Fruit fly (Drosophila melanogaster) whole organism, embryonic: ENCODE results near the gene CG13461.

Experiments
- B-H2 ChIP-seq: fragments of 200-800 bp; sonication (Bioruptor generic); optimal IDR thresholded peaks from 2 replicates; lab custom pipeline; 2018; ENCODE audit warnings: missing biosample characterization, mild to moderate bottlenecking, missing genetic modification characterization
- Blimp-1 ChIP-seq: fragments of 200-800 bp; sonication (Bioruptor generic); optimal IDR thresholded peaks from 3 replicates; lab custom pipeline; 2018; ENCODE audit warnings: missing biosample characterization, missing genetic modification characterization, mild to moderate bottlenecking, moderate library complexity, missing genetic modification reagents
- CG10274 ChIP-seq: fragments of 200-800 bp; sonication (Bioruptor generic); optimal IDR thresholded peaks from 3 replicates; lab custom pipeline; 2017; ENCODE audit warnings: missing biosample characterization, mild to moderate bottlenecking, missing genetic modification characterization
- CG11504 ChIP-seq: fragments of 200-800 bp; sonication (Bioruptor generic); optimal IDR thresholded peaks from 3 replicates; lab custom pipeline; 2019; ENCODE audit warnings: missing biosample characterization, mild to moderate bottlenecking, missing genetic modification characterization, moderate library complexity
- CG12071 ChIP-seq: fragments of 200-800 bp; sonication (Bioruptor generic); optimal IDR thresholded peaks from 3 replicates; lab custom pipeline; 2018; ENCODE audit warnings: missing biosample characterization, mild to moderate bottlenecking, missing genetic modification characterization
- CG12236 ChIP-seq: fragments of 200-800 bp; sonication (Bioruptor generic); optimal IDR thresholded peaks from 2 replicates; lab custom pipeline; 2016; ENCODE audit warnings: missing biosample characterization, missing genetic modification characterization
- CG12299 ChIP-seq: fragments of 200-800 bp; sonication (Bioruptor generic); optimal IDR thresholded peaks from 2 replicates; lab custom pipeline; 2018; ENCODE audit warnings: missing biosample characterization, mild to moderate bottlenecking, missing genetic modification characterization
- CG1233 ChIP-seq: fragments of 200-800 bp; sonication (Bioruptor generic); optimal IDR thresholded peaks from 4 replicates; lab custom pipeline; 2018; ENCODE audit warnings: missing biosample characterization, mild to moderate bottlenecking, missing genetic modification characterization
- CG12391 ChIP-seq: fragments of 200-800 bp; sonication (Bioruptor generic); optimal IDR thresholded peaks from 3 replicates; lab custom pipeline; 2018; ENCODE audit warnings: missing biosample characterization, mild to moderate bottlenecking, missing genetic modification characterization, moderate library complexity
- CG12659 ChIP-seq: fragments of 200-800 bp; sonication (Bioruptor generic); optimal IDR thresholded peaks from 3 replicates; lab custom pipeline; 2017; ENCODE audit warnings: mild to moderate bottlenecking, missing biosample characterization, missing genetic modification reagents, missing genetic modification characterization
- CG15479 ChIP-seq: fragments of 200-800 bp; sonication (Bioruptor generic); optimal IDR thresholded peaks from 3 replicates; lab custom pipeline; 2019; ENCODE audit warnings: missing biosample characterization, mild to moderate bottlenecking, missing genetic modification characterization, moderate library complexity
- CG2199 ChIP-seq: fragments of 200-800 bp; sonication (Bioruptor generic); IDR thresholded peaks from 3 replicates; pipeline ENCODE4 v1.3.6; 2022; ENCODE audit warnings: missing biosample characterization, missing genetic modification characterization
- CG30020 ChIP-seq: fragments of 200-800 bp; optimal IDR thresholded peaks from 2 replicates; lab custom pipeline; 2019; ENCODE audit warnings: missing biosample characterization, mild to moderate bottlenecking, missing genetic modification characterization, moderate library complexity
- CG31441 ChIP-seq: fragments of 200-800 bp; sonication (Bioruptor generic); IDR thresholded peaks from 2 replicates; pipeline ENCODE4 v1.3.6; 2022; ENCODE audit warnings: missing biosample characterization, missing genetic modification characterization
- CG34224 ChIP-seq: fragments of 200-800 bp; sonication (Bioruptor generic); IDR thresholded peaks from 3 replicates; pipeline ENCODE4 v1.3.6; 2022; ENCODE audit warnings: missing biosample characterization, missing genetic modification characterization; ENCODE audit not compliant: partially characterized antibody
- CG4707 ChIP-seq: fragments of 200-800 bp; sonication (Bioruptor generic); optimal IDR thresholded peaks from 2 replicates; lab custom pipeline; 2018; ENCODE audit warnings: missing biosample characterization, mild to moderate bottlenecking, missing genetic modification characterization, moderate library complexity
- CG4730 ChIP-seq: fragments of 200-800 bp; sonication (Bioruptor generic); IDR thresholded peaks from 2 replicates; pipeline ENCODE4 v1.3.6; 2022; ENCODE audit warnings: missing biosample characterization, missing genetic modification characterization
- CG5180 ChIP-seq: fragments of 200-800 bp; sonication (Bioruptor generic); optimal IDR thresholded peaks from 3 replicates; lab custom pipeline; 2017; ENCODE audit warnings: missing biosample characterization, missing genetic modification characterization, mild to moderate bottlenecking, moderate library complexity, missing genetic modification reagents
- CG6175 ChIP-seq: fragments of 200-800 bp; sonication (Bioruptor generic); IDR thresholded peaks from 3 replicates; pipeline ENCODE4 v1.3.6; 2022; ENCODE audit warnings: missing biosample characterization, missing genetic modification characterization
- CG7357 ChIP-seq: fragments of 200-800 bp; sonication (Bioruptor generic); IDR thresholded peaks from 3 replicates; pipeline ENCODE4 v1.3.6; 2022; ENCODE audit warnings: missing biosample characterization, missing genetic modification characterization
- Hr39 ChIP-seq: fragments of >200 bp; optimal IDR thresholded peaks from 2 replicates; lab custom pipeline; 2017
- MESR4 ChIP-seq: fragments of 200-800 bp; sonication (Bioruptor generic); optimal IDR thresholded peaks from 2 replicates; lab custom pipeline; 2018; ENCODE audit warnings: missing biosample characterization, mild to moderate bottlenecking, missing genetic modification characterization, moderate library complexity
- Med ChIP-seq: fragments of 200-800 bp; sonication (Bioruptor generic); peaks from one replicate; lab custom pipeline; 2016; ENCODE audit warnings: missing biosample characterization, missing genetic modification characterization, mild to moderate bottlenecking, inconsistent platforms, moderate library complexity
- Nf-YB ChIP-seq: fragments of 200-800 bp; sonication (Bioruptor generic); optimal IDR thresholded peaks from 3 replicates; lab custom pipeline; 2019; ENCODE audit warnings: missing biosample characterization, mild to moderate bottlenecking, missing genetic modification characterization, moderate library complexity
- PHDP ChIP-seq: fragments of 200-800 bp; sonication (Bioruptor generic); optimal IDR thresholded peaks from 3 replicates; lab custom pipeline; 2018; ENCODE audit warnings: missing biosample characterization, mild to moderate bottlenecking, missing genetic modification characterization, moderate library complexity
- Rfx ChIP-seq: fragments of 200-800 bp; sonication (Bioruptor generic); IDR thresholded peaks from 2 replicates; pipeline ENCODE4 v1.3.6; 2022; ENCODE audit warnings: missing biosample characterization, missing genetic modification characterization
- Trl ChIP-seq, 3 experiments: fragments of >200 bp in 2 of 3; fragments of 200-800 bp in 1 of 3; sonication (Bioruptor generic) in 1 of 3; optimal IDR thresholded peaks; 2 replicates in 1 of 3; 3 replicates in 2 of 3; lab custom pipeline; 2016 to 2017; ENCODE audit warnings: missing biosample characterization in 1 of 3, missing genetic modification characterization in 1 of 3
- eve ChIP-seq, 2 experiments: fragments of >200 bp; optimal IDR thresholded peaks; 2 replicates each; lab custom pipeline; 2017; ENCODE audit warnings: missing biosample characterization in 2 of 2, missing genetic modification characterization in 2 of 2
- her ChIP-seq: fragments of 200-800 bp; sonication (Bioruptor generic); optimal IDR thresholded peaks from 2 replicates; lab custom pipeline; 2016; ENCODE audit warnings: missing biosample characterization, missing genetic modification characterization
- jumu ChIP-seq: fragments of 200-800 bp; sonication (Bioruptor generic); optimal IDR thresholded peaks from 3 replicates; lab custom pipeline; 2016; ENCODE audit warnings: missing biosample characterization, missing genetic modification characterization
- luna ChIP-seq: fragments of 200-800 bp; sonication (Bioruptor generic); optimal IDR thresholded peaks from 2 replicates; lab custom pipeline; 2016; ENCODE audit warnings: missing biosample characterization, missing genetic modification characterization
- p53 ChIP-seq: fragments of 200-800 bp; sonication (Bioruptor generic); optimal IDR thresholded peaks from 2 replicates; lab custom pipeline; 2016; ENCODE audit warnings: missing biosample characterization, missing genetic modification characterization
- pho ChIP-seq: fragments of 200-800 bp; sonication (Bioruptor generic); optimal IDR thresholded peaks from 2 replicates; lab custom pipeline; 2016; ENCODE audit warnings: missing biosample characterization, missing genetic modification characterization
- run ChIP-seq: fragments of 200-800 bp; sonication (Bioruptor generic); optimal IDR thresholded peaks from 3 replicates; lab custom pipeline; 2018; ENCODE audit warnings: missing biosample characterization, mild to moderate bottlenecking, missing genetic modification characterization
- sd ChIP-seq: fragments of 200-800 bp; sonication (Bioruptor generic); optimal IDR thresholded peaks from 3 replicates; lab custom pipeline; 2018; ENCODE audit warnings: missing biosample characterization, mild to moderate bottlenecking, missing genetic modification characterization, moderate library complexity
- sima ChIP-seq: fragments of 200-800 bp; sonication (Bioruptor generic); optimal IDR thresholded peaks from 2 replicates; lab custom pipeline; 2016; ENCODE audit warnings: missing biosample characterization, missing genetic modification characterization
- tgo ChIP-seq: fragments of 200-800 bp; sonication (Bioruptor generic); IDR thresholded peaks from 3 replicates; pipeline ENCODE4 v1.3.6; 2022; ENCODE audit warnings: missing biosample characterization, missing genetic modification characterization
- zf30C ChIP-seq: fragments of 200-800 bp; sonication (Bioruptor generic); optimal IDR thresholded peaks from 3 replicates; lab custom pipeline; 2018; ENCODE audit warnings: missing biosample characterization, mild to moderate bottlenecking, missing genetic modification characterization

The CG13461 gene

DNA sequence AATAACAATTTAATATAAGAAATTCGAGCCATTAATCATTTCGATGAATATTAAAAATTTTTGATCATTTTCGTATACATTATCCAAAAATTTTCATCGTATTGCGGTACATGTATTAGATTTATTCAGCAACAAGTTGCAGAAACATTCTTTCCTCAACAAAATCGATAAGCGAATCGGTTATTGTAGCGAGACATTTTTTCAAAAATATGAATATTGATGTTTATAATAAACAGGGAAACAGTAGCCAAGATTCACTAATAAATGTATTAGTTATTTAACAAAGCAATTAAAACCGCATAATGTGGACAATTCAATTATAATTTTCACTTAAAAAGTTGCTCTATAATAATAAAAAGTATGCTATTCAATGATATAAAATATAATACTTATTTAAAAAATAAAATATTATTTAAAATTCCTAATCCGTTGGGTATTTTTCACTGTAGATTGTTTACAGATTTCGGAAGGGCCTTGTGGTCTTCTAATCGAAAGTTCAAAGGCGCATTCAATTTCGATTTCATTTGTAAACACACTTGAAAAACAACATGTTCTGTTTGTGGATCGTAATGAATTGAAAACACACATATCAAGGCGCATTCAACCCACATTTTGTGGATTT is 36.9 kb upstream of the CG13461 start (continued):
- no peak for TF ChIP-seq jumu (GFP tag; lab: Kevin White, UChicago)
- TF ChIP-seq zf30C (GFP tag; lab: Kevin White, UChicago), result no peak
- TF ChIP-seq CG4730 (GFP tag; lab: Robert Waterston, UW), result no peak
- TF ChIP-seq CG12236 (GFP tag; lab: Kevin White, UChicago), result no peak
- no peak for TF ChIP-seq MESR4 (GFP tag; lab: Kevin White, UChicago)
- TF ChIP-seq CG4707 (GFP tag; lab: Kevin White, UChicago), result no peak
- TF ChIP-seq Med (GFP tag; lab: Kevin White, UChicago), result no peak
- TF ChIP-seq tgo (GFP tag; lab: Robert Waterston, UW), result no peak
- TF ChIP-seq CG12391 (tag; lab: Kevin White, UChicago), result peak; percentile 55
- no peak for TF ChIP-seq CG1233
- no peak for TF ChIP-seq Hr39 (lab: Kevin White, UChicago)
- TF ChIP-seq CG10274, result no peak
- no peak for TF ChIP-seq p53 (GFP tag; lab: Kevin White, UChicago)
- TF ChIP-seq B-H2 (GFP tag; lab: Kevin White, UChicago), result no peak
- no peak for TF ChIP-seq luna (GFP tag; lab: Kevin White, UChicago)
- TF ChIP-seq CG31441, result peak; percentile 48
- no peak for TF ChIP-seq Nf-YB (GFP tag; lab: Kevin White, UChicago)
- TF ChIP-seq CG30020 (tag; lab: Kevin White, UChicago), result no peak
- peak; percentile 82 for TF ChIP-seq Blimp-1 (GFP tag; lab: Kevin White, UChicago)
- TF ChIP-seq eve (GFP tag; optimal IDR thresholded peaks at IDR 0.05; lab: Kevin White, UChicago), result no peak

DNA sequence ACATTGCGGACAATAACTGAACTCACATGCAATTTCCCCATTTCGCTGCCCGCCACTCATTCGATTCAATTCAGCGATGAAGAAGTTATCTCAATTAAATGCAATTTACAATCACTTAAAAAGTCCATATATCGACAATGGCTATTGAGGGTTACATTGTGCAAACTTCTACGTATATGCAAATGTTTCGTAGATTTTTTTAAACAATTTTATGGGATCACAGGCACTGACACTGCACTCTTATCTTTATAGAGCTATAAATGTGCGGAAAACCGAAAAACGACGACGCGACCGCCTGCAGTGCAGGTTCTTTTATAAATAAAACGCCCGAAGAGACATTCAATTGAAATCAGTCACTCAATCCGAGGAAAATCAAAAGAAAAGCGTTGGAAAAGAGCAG is 36.0 kb upstream of the CG13461 start:
- TF ChIP-seq CG34224 (GFP tag; lab: Robert Waterston, UW) (no peak), CG2199 (GFP tag; lab: Robert Waterston, UW) (peak; percentile 89; the same call in 1 of the 3 replicates), CG12071 (GFP tag; lab: Kevin White, UChicago) (no peak), CG15479 (peak; percentile 32), Trl (optimal IDR thresholded peaks at IDR 0.05; lab: Kevin White, UChicago) (peak in 1 of 2 experiments; percentile 37), Trl (GFP tag; optimal IDR thresholded peaks at IDR 0.05; lab: Kevin White, UChicago) (no peak)
- TF ChIP-seq, all 482 proteins: peak for 3

DNA sequence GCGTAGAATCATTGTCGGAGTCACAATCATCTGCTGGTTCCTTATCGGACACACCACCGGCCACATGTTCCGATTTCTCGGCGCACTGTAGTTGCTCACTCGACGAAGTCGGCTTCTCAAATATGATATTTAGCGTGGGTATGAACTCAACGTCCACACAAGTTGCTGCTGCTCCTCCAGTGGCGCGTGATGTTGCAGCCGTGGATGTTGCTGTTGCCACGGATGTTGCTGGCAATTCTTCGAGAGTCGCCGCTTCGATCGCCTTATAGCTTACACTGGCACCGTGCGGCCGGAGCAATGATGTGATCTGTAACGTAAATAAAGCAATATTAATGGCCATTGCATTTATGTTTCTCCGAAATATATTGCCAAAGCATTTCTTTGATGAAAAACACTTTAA is 32.0 kb upstream of the CG13461 start:
- no peak for TF ChIP-seq sima
- TF ChIP-seq CG7357 (GFP tag; lab: Robert Waterston, UW), result no peak
- TF ChIP-seq CG5180 (GFP tag; lab: Kevin White, UChicago), result peak; percentile 8
- TF ChIP-seq PHDP, result no peak
- TF ChIP-seq pho (GFP tag; lab: Kevin White, UChicago), result no peak
- TF ChIP-seq CG6175 (GFP tag; lab: Robert Waterston, UW), result 0 out of 3 replicates have a peak, but pooled peaks have one; percentile 25
- no peak for TF ChIP-seq CG12659 (GFP tag; lab: Kevin White, UChicago)
- no peak for TF ChIP-seq Rfx (GFP tag; lab: Robert Waterston, UW)
- peak; percentile 1 for TF ChIP-seq Med (GFP tag; lab: Kevin White, UChicago)
- TF ChIP-seq sd, result no peak
- TF ChIP-seq CG12299 (tag; lab: Kevin White, UChicago), result no peak
- TF ChIP-seq CG11504 (tag; lab: Kevin White, UChicago), result peak; percentile 97
- no peak for TF ChIP-seq run (tag; lab: Kevin White, UChicago)
- no peak for TF ChIP-seq her (GFP tag; lab: Kevin White, UChicago)
- TF ChIP-seq CG1233, result no peak
- peak; percentile 96 for TF ChIP-seq CG2199 (GFP tag; lab: Robert Waterston, UW)
